Worm (Caenorhabditis elegans) whole organism, mixed stage, embryonic: ENCODE measurements around the gene srz-12.
"Not testable (repeated sequence)": the region's sequence is repeated elsewhere in the genome, so short reads cannot be mapped to it uniquely, and the experiment has no call there.

Experiments
- M03D4.4 ChIP-seq: sonication (generic microtip); optimal IDR thresholded peaks from 2 replicates; lab custom pipeline; 2017; ENCODE audit warnings: mild to moderate bottlenecking, missing genetic modification characterization, missing compliant biosample characterization
- bed-3 ChIP-seq: fragments of 200-800 bp; sonication (Bioruptor generic); optimal IDR thresholded peaks from 3 replicates; lab custom pipeline; 2018; ENCODE audit warnings: mild to moderate bottlenecking, missing genetic modification characterization, moderate library complexity, missing compliant biosample characterization
- blmp-1 ChIP-seq: fragments of 150-350 bp; optimal IDR thresholded peaks from 2 replicates; lab custom pipeline; 2014; ENCODE audit warnings: missing biosample characterization, missing genetic modification characterization
- ceh-39 ChIP-seq: fragments of 150-350 bp; optimal IDR thresholded peaks from 2 replicates; lab custom pipeline; 2014; ENCODE audit warnings: missing biosample characterization, missing genetic modification characterization
- ceh-83 ChIP-seq: fragments of 200-800 bp; sonication (Bioruptor generic); optimal IDR thresholded peaks from 2 replicates; lab custom pipeline; 2018; ENCODE audit warnings: mild to moderate bottlenecking, missing genetic modification characterization, missing compliant biosample characterization
- cnd-1 ChIP-seq: fragments of 200-800 bp; sonication (Bioruptor generic); optimal IDR thresholded peaks from 2 replicates; lab custom pipeline; 2018; ENCODE audit warnings: mild to moderate bottlenecking, missing genetic modification characterization, missing compliant biosample characterization
- drap-1 ChIP-seq: fragments of 200-800 bp; sonication (Bioruptor generic); optimal IDR thresholded peaks from 3 replicates; lab custom pipeline; 2018; ENCODE audit warnings: mild to moderate bottlenecking, missing genetic modification characterization, missing compliant biosample characterization
- elt-1 ChIP-seq: sonication (generic microtip); optimal IDR thresholded peaks from 2 replicates; lab custom pipeline; 2017; ENCODE audit warnings: missing genetic modification characterization, mild to moderate bottlenecking, missing compliant biosample characterization, antibody characterized with exemption, moderate library complexity, borderline replicate concordance; ENCODE audit not compliant: insufficient read depth
- elt-3 ChIP-seq: fragments of 150-350 bp; optimal IDR thresholded peaks from 2 replicates; lab custom pipeline; 2014; ENCODE audit warnings: missing biosample characterization, missing genetic modification characterization
- flh-1 ChIP-seq: fragments of 200-800 bp; sonication (Bioruptor generic); optimal IDR thresholded peaks from 2 replicates; lab custom pipeline; 2018; ENCODE audit warnings: mild to moderate bottlenecking, missing genetic modification characterization, moderate library complexity, missing compliant biosample characterization
- ham-2 ChIP-seq: fragments of 200-800 bp; sonication (Bioruptor generic); optimal IDR thresholded peaks from 2 replicates; lab custom pipeline; 2018; ENCODE audit warnings: mild to moderate bottlenecking, missing genetic modification characterization, missing compliant biosample characterization
- hlh-1 ChIP-seq: fragments of 150-350 bp; optimal IDR thresholded peaks from 2 replicates; lab custom pipeline; 2014; ENCODE audit warnings: missing biosample characterization, missing genetic modification reagents, missing genetic modification characterization
- lin-13 ChIP-seq: fragments of 150-350 bp; optimal IDR thresholded peaks from 2 replicates; lab custom pipeline; 2014; ENCODE audit warnings: missing biosample characterization, missing genetic modification characterization
- mab-5 ChIP-seq: fragments of 150-350 bp; optimal IDR thresholded peaks from 2 replicates; lab custom pipeline; 2014; ENCODE audit warnings: missing biosample characterization, missing genetic modification characterization
- mep-1 ChIP-seq: fragments of 150-350 bp; optimal IDR thresholded peaks from 2 replicates; lab custom pipeline; 2017; ENCODE audit warnings: missing biosample characterization, missing genetic modification reagents, missing genetic modification characterization, inconsistent platforms
- mls-2 ChIP-seq: sonication (generic microtip); optimal IDR thresholded peaks from 2 replicates; lab custom pipeline; 2016; ENCODE audit warnings: mild to moderate bottlenecking, missing genetic modification characterization, moderate library complexity, missing compliant biosample characterization
- nhr-12 ChIP-seq: fragments of 150-350 bp; optimal IDR thresholded peaks from 2 replicates; lab custom pipeline; 2014; ENCODE audit warnings: missing biosample characterization, missing genetic modification characterization
- nhr-2 ChIP-seq: fragments of 150-350 bp; optimal IDR thresholded peaks from 2 replicates; lab custom pipeline; 2014; ENCODE audit warnings: missing biosample characterization, missing genetic modification characterization
- nhr-237 ChIP-seq: fragments of 150-350 bp; optimal IDR thresholded peaks from 2 replicates; lab custom pipeline; 2014; ENCODE audit warnings: missing biosample characterization, missing genetic modification characterization
- nhr-28 ChIP-seq: fragments of 150-350 bp; optimal IDR thresholded peaks from 2 replicates; lab custom pipeline; 2014; ENCODE audit warnings: missing biosample characterization, missing genetic modification characterization
- nhr-76 ChIP-seq: sonication (generic microtip); optimal IDR thresholded peaks from 2 replicates; lab custom pipeline; 2017; ENCODE audit warnings: missing biosample characterization, missing genetic modification characterization
- pha-4 ChIP-seq: fragments of 150-350 bp; optimal IDR thresholded peaks from 2 replicates; lab custom pipeline; 2018; ENCODE audit warnings: missing biosample characterization, missing genetic modification reagents, missing genetic modification characterization
- sem-2 ChIP-seq: fragments of 200-800 bp; sonication (Bioruptor generic); optimal IDR thresholded peaks from 2 replicates; lab custom pipeline; 2018; ENCODE audit warnings: mild to moderate bottlenecking, missing genetic modification characterization, missing compliant biosample characterization
- snpc-4 ChIP-seq: fragments of 150-350 bp; optimal IDR thresholded peaks from 2 replicates; lab custom pipeline; 2014; ENCODE audit warnings: missing biosample characterization, missing genetic modification characterization
- sptf-1 ChIP-seq: sonication (generic microtip); optimal IDR thresholded peaks from 2 replicates; lab custom pipeline; 2017; ENCODE audit warnings: mild to moderate bottlenecking, missing genetic modification characterization, moderate library complexity, missing compliant biosample characterization
- tbx-8 ChIP-seq: fragments of 200-800 bp; sonication (Bioruptor generic); optimal IDR thresholded peaks from 2 replicates; lab custom pipeline; 2018; ENCODE audit warnings: mild to moderate bottlenecking, missing genetic modification characterization, moderate library complexity, missing compliant biosample characterization
- unc-120 ChIP-seq: sonication (generic microtip); optimal IDR thresholded peaks from 2 replicates; lab custom pipeline; 2017; ENCODE audit warnings: missing genetic modification characterization, missing compliant biosample characterization; ENCODE audit not compliant: poor library complexity, severe bottlenecking
- unc-39 ChIP-seq: fragments of 150-350 bp; optimal IDR thresholded peaks from 2 replicates; lab custom pipeline; 2014; ENCODE audit warnings: missing biosample characterization, missing genetic modification characterization
- unc-62 ChIP-seq: fragments of 150-350 bp; optimal IDR thresholded peaks from 2 replicates; lab custom pipeline; 2014; ENCODE audit warnings: missing biosample characterization, missing genetic modification reagents, missing genetic modification characterization
- zip-8 ChIP-seq: fragments of 150-350 bp; optimal IDR thresholded peaks from 2 replicates; lab custom pipeline; 2014; ENCODE audit warnings: missing biosample characterization, missing genetic modification characterization
- ztf-11 ChIP-seq: fragments of 150-350 bp; optimal IDR thresholded peaks from 2 replicates; lab custom pipeline; 2014; ENCODE audit warnings: missing biosample characterization, missing genetic modification characterization

srz-12 gene

DNA sequence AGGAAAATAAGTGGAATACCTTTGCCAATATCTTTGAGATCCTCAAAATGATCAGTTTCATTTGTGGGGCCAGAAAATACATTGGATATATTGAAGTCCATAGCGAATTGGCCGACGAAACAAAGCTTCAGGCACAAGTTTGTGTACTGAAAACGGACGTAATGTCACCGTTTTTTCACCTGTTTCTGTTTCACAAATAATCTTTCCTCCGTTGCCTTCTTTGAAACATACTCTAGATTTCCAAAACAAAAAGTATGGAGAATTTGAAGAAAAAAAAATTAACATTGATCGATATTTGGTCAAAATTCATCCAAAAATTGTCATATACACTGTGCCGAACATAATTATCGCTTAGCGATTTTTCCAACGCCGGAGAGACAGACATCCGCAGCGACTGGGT, at the start of gene srz-12:
srz-12 (minus strand) TSS at position 101 of the 400 bp plus-strand sequence.
- no peak for TF ChIP-seq flh-1 (GFP tag; lab: Kevin White, UChicago)
- no peak for TF ChIP-seq lin-13 (tag; lab: Kevin White, UChicago)
- no peak for TF ChIP-seq unc-39 (tag; lab: Kevin White, UChicago)

ce11 chrV:15911848-15912247, 49.3 kb upstream of the srz-12 start, which contains the start of gene F35E8.6:
Gene F35E8.6, plus strand, starts transcription at chrV:15912148.
- TF ChIP-seq unc-39 (tag; lab: Kevin White, UChicago) (no peak), snpc-4 (tag; lab: Kevin White, UChicago) (no peak), nhr-76 (no peak), ham-2 (no peak), nhr-28 (tag; lab: Kevin White, UChicago) (no peak), mls-2 (tag; lab: Kevin White, UChicago) (no peak), hlh-1 (tag; lab: Kevin White, UChicago) (no peak), elt-3 (tag; lab: Kevin White, UChicago) (no peak), nhr-2 (tag; lab: Kevin White, UChicago) (no peak), nhr-12 (tag; lab: Kevin White, UChicago) (no peak), drap-1 (GFP tag; lab: Kevin White, UChicago) (no peak), mab-5 (tag; lab: Kevin White, UChicago) (no peak), ztf-11 (no peak), nhr-237 (tag; lab: Kevin White, UChicago) (no peak), pha-4 (tag; lab: Kevin White, UChicago) (no peak), mep-1 (no peak), M03D4.4 (tag; lab: Kevin White, UChicago) (no peak), bed-3 (GFP tag; lab: Kevin White, UChicago) (no peak), unc-120 (tag; lab: Kevin White, UChicago) (no peak)

DNA sequence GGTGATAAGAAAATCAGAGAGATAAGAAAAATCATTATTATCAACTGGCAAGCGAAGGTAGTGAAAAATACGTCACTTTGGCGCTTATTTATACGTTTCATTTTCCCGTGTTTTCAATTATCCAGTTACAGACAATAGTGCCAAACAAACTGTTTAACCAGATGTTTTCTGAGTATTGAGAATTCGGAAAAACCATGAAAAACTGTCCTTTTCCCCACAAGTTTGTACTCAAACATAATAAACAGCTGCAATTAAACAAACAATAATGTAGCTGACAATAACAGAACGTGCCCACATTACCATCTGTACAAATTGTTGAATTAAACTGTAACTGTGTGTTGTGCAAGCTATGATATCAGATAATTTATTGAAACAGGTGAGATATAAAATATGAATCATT, 43.0 kb upstream of the srz-12 start, which contains the start of the genes F35E8.1 and F35E8.2:
F35E8.1 (minus strand) TSS at position 101 of the 400 bp plus-strand sequence.
F35E8.2 (plus strand) TSS at position 132 of the 400 bp plus-strand sequence.
- TF ChIP-seq snpc-4 (tag; lab: Kevin White, UChicago); blmp-1 (tag; lab: Kevin White, UChicago); ceh-39: not testable (repeated sequence)

- TF ChIP-seq ceh-39 (no peak), pha-4 (tag; lab: Kevin White, UChicago) (no peak), sptf-1 (no peak), unc-62 (no peak), nhr-76 (no peak), lin-13 (tag; lab: Kevin White, UChicago) (no peak), elt-3 (tag; lab: Kevin White, UChicago) (no peak), elt-1 (tag; lab: Kevin White, UChicago) (no peak), mls-2 (tag; lab: Kevin White, UChicago) (no peak), cnd-1 (tag; lab: Kevin White, UChicago) (no peak), nhr-28 (tag; lab: Kevin White, UChicago) (no peak)
Measured at ce11 chrV:15900564-15900963, 38.1 kb upstream of the srz-12 start.

DNA sequence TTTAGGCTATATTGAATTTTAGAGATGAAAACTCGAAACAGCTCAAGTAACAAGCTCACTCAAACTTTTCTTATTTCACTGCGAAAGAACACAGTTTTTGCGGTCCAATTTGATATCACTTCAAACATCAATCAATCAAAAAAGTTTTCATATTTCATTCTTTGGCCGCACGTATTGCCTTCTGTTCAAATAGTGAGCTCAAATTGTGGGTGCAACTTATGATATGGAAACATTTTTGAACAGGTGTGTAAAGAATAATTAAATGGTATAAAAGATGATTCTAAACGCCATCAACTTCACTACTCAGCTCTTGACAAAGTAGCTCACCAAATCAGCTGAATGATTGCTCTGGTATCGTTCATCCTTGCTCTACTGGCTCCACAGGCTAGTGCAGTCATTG, 37.2 kb upstream of the srz-12 start, which contains the start of gene T06C12.14:
T06C12.14 (plus strand) TSS at position 301 of the 400 bp plus-strand sequence.
- TF ChIP-seq ceh-39 (no peak), nhr-76 (no peak), pha-4 (tag; lab: Kevin White, UChicago) (no peak), nhr-237 (tag; lab: Kevin White, UChicago) (no peak), nhr-2 (tag; lab: Kevin White, UChicago) (no peak), hlh-1 (tag; lab: Kevin White, UChicago) (no peak), tbx-8 (GFP tag; lab: Kevin White, UChicago) (no peak), bed-3 (GFP tag; lab: Kevin White, UChicago) (no peak), sptf-1 (no peak), sem-2 (GFP tag; lab: Kevin White, UChicago) (no peak), ceh-83 (GFP tag; lab: Kevin White, UChicago) (no peak), zip-8 (tag; lab: Kevin White, UChicago) (no peak), mep-1 (no peak)
- TF ChIP-seq, all 35 proteins: peak for 0
